Worm (Caenorhabditis elegans) whole organism, early embryonic: ENCODE data around the gene irld-9.

Experiments
- ama-1 ChIP-seq: fragments of 150-350 bp; optimal IDR thresholded peaks from 2 replicates; lab custom pipeline; 2014
- hmg-4 ChIP-seq: fragments of 200-800 bp; sonication (Bioruptor generic); optimal IDR thresholded peaks from 2 replicates; lab custom pipeline; 2018; ENCODE audit warnings: mild to moderate bottlenecking, missing genetic modification characterization, missing compliant biosample characterization
- hnd-1 ChIP-seq: sonication (generic microtip); optimal IDR thresholded peaks from 2 replicates; lab custom pipeline; 2016; ENCODE audit warnings: missing genetic modification characterization, missing compliant biosample characterization
- pes-1 ChIP-seq: fragments of 200-800 bp; sonication (Bioruptor generic); IDR thresholded peaks from 2 replicates; pipeline ENCODE4 v1.3.6; 2022; ENCODE audit warnings: missing genetic modification reagents, missing genetic modification characterization, missing compliant biosample characterization
- tbx-11 ChIP-seq: fragments of 200-800 bp; sonication (Bioruptor generic); IDR thresholded peaks from 2 replicates; pipeline ENCODE4 v1.3.6; 2022; ENCODE audit warnings: missing genetic modification characterization, missing compliant biosample characterization

ce11 chrII:1692827-1693226 is 45.9 kb downstream of the irld-9 start, which contains the start of gene fbxc-21:
- TF ChIP-seq ama-1 (lab: Kevin White, UChicago), result no peak
- no peak for TF ChIP-seq pes-1 (GFP tag; lab: Robert Waterston, UW)
- TF ChIP-seq tbx-11 (GFP tag; lab: Robert Waterston, UW), result no peak
- no peak for TF ChIP-seq hmg-4 (GFP tag; lab: Kevin White, UChicago)
- TF ChIP-seq hnd-1 (tag; lab: Kevin White, UChicago), result no peak
